Worm (Caenorhabditis elegans): ENCODE measurements around the gene asna-1.

Gene asna-1

DNA sequence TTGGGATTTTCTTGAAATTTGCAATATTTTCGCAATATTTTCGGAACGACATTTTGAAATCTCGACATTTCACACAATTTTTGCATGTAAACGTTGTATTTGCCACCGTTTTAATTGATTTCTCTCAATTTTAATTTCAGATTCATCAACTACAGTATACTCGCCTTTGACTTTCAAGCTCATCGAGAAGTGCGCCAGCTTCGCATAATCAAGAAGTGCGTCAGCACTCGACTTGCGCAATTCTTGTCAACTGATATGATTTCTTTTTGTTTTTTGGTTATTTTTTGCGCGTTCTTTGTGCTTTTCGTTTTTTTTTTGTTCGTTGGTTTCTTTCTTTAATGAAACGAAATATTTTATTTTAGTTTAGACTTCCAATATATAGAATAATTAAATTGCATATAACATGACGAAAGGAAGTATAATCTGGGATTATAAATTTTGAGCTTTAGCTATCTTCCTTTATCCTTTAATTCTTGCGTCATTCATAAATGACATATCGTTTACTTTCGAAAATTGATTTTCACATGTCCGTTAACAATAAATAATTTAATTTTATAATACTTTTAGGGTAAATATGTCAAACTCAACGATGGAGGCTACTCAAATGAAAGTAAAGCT, 7.6 kb upstream of the asna-1 start, which contains the start of gene famh-136 (continued):
- TF ChIP-seq zip-11 (GFP tag; IDR thresholded peaks at IDR 0.05): no peak
- peak; percentile 91 for TF ChIP-seq hlh-11 (tag; optimal IDR thresholded peaks at IDR 0.05)
- TF ChIP-seq F37D6.2 (tag; optimal IDR thresholded peaks at IDR 0.05): peak; percentile 72
- TF ChIP-seq daf-19 (GFP tag; conservative IDR thresholded peaks at IDR 0.05): no peak
- peak; percentile 85 for TF ChIP-seq dpl-1 (GFP tag; optimal IDR thresholded peaks at IDR 0.05)
- peak; percentile 80 for TF ChIP-seq hlh-30 (tag; optimal IDR thresholded peaks at IDR 0.05; ENCODE audit: insufficient read depth)
- TF ChIP-seq egl-27 (tag; optimal IDR thresholded peaks at IDR 0.05): no peak
- TF ChIP-seq unc-62 (GFP tag; optimal IDR thresholded peaks at IDR 0.05 in 1 of 2): peak in 1 of 2 experiments; percentile 99
- TF ChIP-seq unc-62 (tag; optimal IDR thresholded peaks at IDR 0.05): no peak
- peak; percentile 83 for TF ChIP-seq lin-13 (GFP tag; optimal IDR thresholded peaks at IDR 0.05)
- no peak for TF ChIP-seq lin-15B (tag; optimal IDR thresholded peaks at IDR 0.05)
- peak; percentile 65 for TF ChIP-seq pqm-1 (tag; optimal IDR thresholded peaks at IDR 0.05)
- TF ChIP-seq nhr-42 (GFP tag; IDR thresholded peaks at IDR 0.05): peak; percentile 64; the same call in 1 of the 2 replicates
- TF ChIP-seq zfp-3 (GFP tag; conservative IDR thresholded peaks at IDR 0.05): peak; percentile 66; the same call in 1 of the 2 replicates
- TF ChIP-seq D1046.2 (GFP tag; IDR thresholded peaks at IDR 0.05): 0 out of 2 replicates have a peak, but pooled peaks have one; percentile 11
- TF ChIP-seq unc-130 (GFP tag; optimal IDR thresholded peaks at IDR 0.05): peak; percentile 43
- peak in 1 of 2 experiments; percentile 56 for TF ChIP-seq mdl-1 (tag; optimal IDR thresholded peaks at IDR 0.05)
- no peak for TF ChIP-seq jun-1 (tag; optimal IDR thresholded peaks at IDR 0.05)
- no peak for TF ChIP-seq lin-1 (GFP tag; IDR thresholded peaks at IDR 0.05)
- TF ChIP-seq hif-1 (tag; optimal IDR thresholded peaks at IDR 0.05): peak in 1 of 2 experiments; percentile 73
- peak; percentile 52 for TF ChIP-seq duxl-1 (tag; optimal IDR thresholded peaks at IDR 0.05; ENCODE audit: poor library complexity)
- TF ChIP-seq nhr-28 (tag; optimal IDR thresholded peaks at IDR 0.05): peak; percentile 82
- no peak for TF ChIP-seq ceh-62 (tag; optimal IDR thresholded peaks at IDR 0.05)
- 0 out of 2 replicates have a peak, but pooled peaks have one; percentile 52 for TF ChIP-seq ceh-20 (GFP tag; IDR thresholded peaks at IDR 0.05)
- TF ChIP-seq nhr-25 (tag; optimal IDR thresholded peaks at IDR 0.05; ENCODE audit: borderline replicate concordance, insufficient read depth): no peak
- peak; percentile 76 for TF ChIP-seq pha-4 (GFP tag; IDR thresholded peaks at IDR 0.05)
- TF ChIP-seq pha-4 (tag; optimal IDR thresholded peaks at IDR 0.05): peak; percentile 89
- no peak for TF ChIP-seq lim-7 (GFP tag; IDR thresholded peaks at IDR 0.05)
- TF ChIP-seq nhr-6 (tag; optimal IDR thresholded peaks at IDR 0.05): peak; percentile 65
- peak; percentile 35 for TF ChIP-seq fos-1 (tag; optimal IDR thresholded peaks at IDR 0.05)
- TF ChIP-seq php-3 (GFP tag; IDR thresholded peaks at IDR 0.05): peak; percentile 56
- peak; percentile 91 for TF ChIP-seq dmd-6 (GFP tag; IDR thresholded peaks at IDR 0.05)
- peak; percentile 23 to 78 for TF ChIP-seq daf-16 (GFP tag; optimal IDR thresholded peaks at IDR 0.05)
- TF ChIP-seq daf-16 (tag; optimal IDR thresholded peaks at IDR 0.05): peak; percentile 78
- peak; percentile 52 for TF ChIP-seq zip-2 (tag; optimal IDR thresholded peaks at IDR 0.05)
- TF ChIP-seq ama-1 (optimal IDR thresholded peaks at IDR 0.05): no peak
- no peak for TF ChIP-seq F26F4.8 (GFP tag; conservative IDR thresholded peaks at IDR 0.05)
- peak; percentile 38 for TF ChIP-seq spr-3 (GFP tag; optimal IDR thresholded peaks at IDR 0.05)
- peak; percentile 82 for TF ChIP-seq arid-1 (GFP tag; conservative IDR thresholded peaks at IDR 0.05)
- TF ChIP-seq spr-1 (tag; optimal IDR thresholded peaks at IDR 0.05): peak; percentile 77
- TF ChIP-seq madf-9 (GFP tag; conservative IDR thresholded peaks at IDR 0.05): 0 out of 2 replicates have a peak, but pooled peaks have one; percentile 33
- peak; percentile 85 for TF ChIP-seq mes-2 (tag; optimal IDR thresholded peaks at IDR 0.05; ENCODE audit: poor library complexity, severe bottlenecking)
- no peak for TF ChIP-seq madf-5 (GFP tag; IDR thresholded peaks at IDR 0.05)
- TF ChIP-seq lin-38 (GFP tag; IDR thresholded peaks at IDR 0.05): peak; percentile 85
- TF ChIP-seq nhr-111 (GFP tag; optimal IDR thresholded peaks at IDR 0.05): no peak
- TF ChIP-seq ctbp-1 (GFP tag; IDR thresholded peaks at IDR 0.05): peak; percentile 80
- peak; percentile 27 to 95 for TF ChIP-seq lsy-2 (tag; optimal IDR thresholded peaks at IDR 0.05)
- peak; percentile 82 for TF ChIP-seq T20F7.1 (GFP tag; optimal IDR thresholded peaks at IDR 0.05)
- TF ChIP-seq tra-1 (GFP tag; IDR thresholded peaks at IDR 0.05): peak; percentile 51; the same call in 1 of the 2 replicates
- TF ChIP-seq nhr-11 (tag; optimal IDR thresholded peaks at IDR 0.05): peak; percentile 75

All from whole organism, L4 larva.